Worm (Caenorhabditis elegans) whole organism, L4 larva: ENCODE measurements around the gene F31E8.5.

ENCODE experiments used
- lin-1 ChIP-seq: fragments of 200-800 bp; sonication (Bioruptor generic); IDR thresholded peaks from 2 replicates; pipeline ENCODE4 v1.3.6; 2022; ENCODE audit warnings: missing genetic modification reagents, missing genetic modification characterization, missing compliant biosample characterization
- mdl-1 ChIP-seq, 2 experiments: fragments of 150-350 bp in 1 of 2; sonication (generic microtip) in 1 of 2; optimal IDR thresholded peaks; 2 replicates each; lab custom pipeline; 2014 to 2017; ENCODE audit warnings: missing biosample characterization in 2 of 2, missing genetic modification characterization in 2 of 2
- nhr-48 ChIP-seq: sonication (generic microtip); optimal IDR thresholded peaks from 2 replicates; lab custom pipeline; 2016; ENCODE audit warnings: mild to moderate bottlenecking, missing genetic modification characterization, missing compliant biosample characterization
- saeg-2 ChIP-seq: fragments of 200-800 bp; sonication (Bioruptor generic); IDR thresholded peaks from 2 replicates; pipeline ENCODE4 v1.3.6; 2022; ENCODE audit warnings: missing genetic modification reagents, missing genetic modification characterization, missing compliant biosample characterization
- unc-62 ChIP-seq, 3 experiments: fragments of 150-350 bp in 1 of 3; sonication (generic microtip); optimal IDR thresholded peaks in 2 of 3; peaks in 1 of 3; 1 replicate in 1 of 3; 2 replicates in 2 of 3; lab custom pipeline; 2014 to 2017; ENCODE audit warnings: missing biosample characterization in 3 of 3, missing genetic modification characterization in 3 of 3, missing genetic modification reagents in 3 of 3, missing genotype in 1 of 3
- zag-1 ChIP-seq: fragments of 150-350 bp; optimal IDR thresholded peaks from 2 replicates; lab custom pipeline; 2014; ENCODE audit warnings: missing biosample characterization, missing genetic modification characterization

ce11 chrII:6844227-6845005 lies 37.4 kb upstream of the F31E8.5 start:
- no peak for TF ChIP-seq zag-1 (tag; lab: Kevin White, UChicago)
- peak in 1 of 2 experiments; percentile 84 for TF ChIP-seq unc-62 (GFP tag; optimal IDR thresholded peaks at IDR 0.05 in 1 of 2; lab: Kevin White, UChicago)
- TF ChIP-seq unc-62 (tag; optimal IDR thresholded peaks at IDR 0.05; lab: Kevin White, UChicago): no peak
- no peak for TF ChIP-seq nhr-48 (tag; lab: Kevin White, UChicago)
- TF ChIP-seq saeg-2 (GFP tag; lab: Robert Waterston, UW): no peak
- no peak for TF ChIP-seq lin-1
- no peak for TF ChIP-seq mdl-1 (tag; optimal IDR thresholded peaks at IDR 0.05; lab: Kevin White, UChicago)
